Worm (Caenorhabditis elegans) whole organism, L4 larva: ENCODE measurements around the gene frpr-5.

Source experiments
- F10B5.3 ChIP-seq: sonication (generic microtip); optimal IDR thresholded peaks from 2 replicates; lab custom pipeline; 2016; ENCODE audit warnings: mild to moderate bottlenecking, missing genetic modification characterization, missing compliant biosample characterization
- F26F4.8 ChIP-seq: fragments of 200-800 bp; sonication (Bioruptor generic); conservative IDR thresholded peaks from 2 replicates; pipeline ENCODE4 v1.3.6; 2022; ENCODE audit warnings: missing genetic modification characterization, missing compliant biosample characterization
- F44E2.7 ChIP-seq: fragments of 200-800 bp; sonication (Bioruptor generic); IDR thresholded peaks from 2 replicates; pipeline ENCODE4 v2.1.2; 2022; ENCODE audit warnings: missing genetic modification characterization, missing compliant biosample characterization
- F49E8.2 ChIP-seq: sonication (generic microtip); optimal IDR thresholded peaks from 2 replicates; lab custom pipeline; 2016; ENCODE audit warnings: missing compliant biosample characterization, mild to moderate bottlenecking, missing genetic modification characterization, borderline replicate concordance
- R02D3.7 ChIP-seq: fragments of 150-350 bp; sonication (generic microtip); optimal IDR thresholded peaks from 3 replicates; lab custom pipeline; 2014; ENCODE audit warnings: missing biosample characterization, missing genetic modification characterization
- Y5F2A.4 ChIP-seq: fragments of 200-800 bp; sonication (Bioruptor generic); optimal IDR thresholded peaks from 2 replicates; lab custom pipeline; 2018; ENCODE audit warnings: mild to moderate bottlenecking, missing genetic modification characterization, missing compliant biosample characterization
- Y75B8A.6 ChIP-seq: fragments of 200-800 bp; sonication (Bioruptor generic); IDR thresholded peaks from 2 replicates; pipeline ENCODE4 v1.3.6; 2022; ENCODE audit warnings: missing genetic modification reagents, missing genetic modification characterization, missing compliant biosample characterization
- ZK337.2 ChIP-seq: fragments of 200-800 bp; sonication (Bioruptor generic); IDR thresholded peaks from 2 replicates; pipeline ENCODE4 v1.3.6; 2022; ENCODE audit warnings: missing genetic modification reagents, missing genetic modification characterization, missing compliant biosample characterization
- ama-1 ChIP-seq: fragments of 150-350 bp; optimal IDR thresholded peaks from 2 replicates; lab custom pipeline; 2014; ENCODE audit warnings: inconsistent platforms, mixed read lengths
- arid-1 ChIP-seq: fragments of 200-800 bp; sonication (Bioruptor generic); conservative IDR thresholded peaks from 2 replicates; pipeline ENCODE4 v1.3.6; 2022; ENCODE audit warnings: missing genetic modification reagents, missing genetic modification characterization, missing compliant biosample characterization
- attf-4 ChIP-seq: sonication (generic microtip); optimal IDR thresholded peaks from 3 replicates; lab custom pipeline; 2017; ENCODE audit warnings: missing biosample characterization, missing genetic modification characterization
- ceh-44 ChIP-seq: fragments of 200-800 bp; sonication (Bioruptor generic); IDR thresholded peaks from 2 replicates; pipeline ENCODE4 v1.3.6; 2022; ENCODE audit warnings: missing genetic modification reagents, missing genetic modification characterization, missing compliant biosample characterization
- ceh-62 ChIP-seq: sonication (generic microtip); optimal IDR thresholded peaks from 2 replicates; lab custom pipeline; 2017; ENCODE audit warnings: missing biosample characterization, missing genetic modification characterization
- ceh-82 ChIP-seq: sonication (generic microtip); optimal IDR thresholded peaks from 2 replicates; lab custom pipeline; 2017; ENCODE audit warnings: missing biosample characterization, missing genetic modification characterization
- ces-1 ChIP-seq: fragments of 150-350 bp; sonication (generic microtip); optimal IDR thresholded peaks from 4 replicates; lab custom pipeline; 2014; ENCODE audit warnings: missing biosample characterization, missing genetic modification reagents, missing genetic modification characterization
- ctbp-1 ChIP-seq: fragments of 200-800 bp; sonication (Bioruptor generic); IDR thresholded peaks from 2 replicates; pipeline ENCODE4 v1.3.6; 2022; ENCODE audit warnings: missing genetic modification reagents, missing genetic modification characterization, missing compliant biosample characterization
- daf-16 ChIP-seq, 3 experiments: sonication (generic microtip); optimal IDR thresholded peaks; 2 replicates each; lab custom pipeline; 2016 to 2017; ENCODE audit warnings: missing genetic modification characterization in 3 of 3, missing genetic modification reagents in 3 of 3, mild to moderate bottlenecking in 2 of 3, missing compliant biosample characterization in 2 of 3, missing biosample characterization in 1 of 3, moderate library complexity in 1 of 3
- daf-19 ChIP-seq: fragments of 200-800 bp; sonication (Bioruptor generic); conservative IDR thresholded peaks from 2 replicates; pipeline ENCODE4 v1.3.6; 2022; ENCODE audit warnings: missing genetic modification characterization, missing compliant biosample characterization
- daf-8 ChIP-seq: fragments of 200-800 bp; sonication (Bioruptor generic); IDR thresholded peaks from 2 replicates; pipeline ENCODE4 v1.3.6; 2022; ENCODE audit warnings: missing genetic modification characterization, missing compliant biosample characterization
- dmd-6 ChIP-seq: fragments of 200-800 bp; sonication (Bioruptor generic); IDR thresholded peaks from 2 replicates; pipeline ENCODE4 v1.3.6; 2022; ENCODE audit warnings: missing genetic modification reagents, missing genetic modification characterization, missing compliant biosample characterization
- dmd-9 ChIP-seq: fragments of 200-800 bp; sonication (Bioruptor generic); IDR thresholded peaks from 2 replicates; pipeline ENCODE4 v1.3.6; 2022; ENCODE audit warnings: missing genetic modification reagents, missing genetic modification characterization, missing compliant biosample characterization
- duxl-1 ChIP-seq: sonication (generic microtip); optimal IDR thresholded peaks from 2 replicates; lab custom pipeline; 2016; ENCODE audit warnings: mild to moderate bottlenecking, missing genetic modification characterization, moderate library complexity, missing compliant biosample characterization; ENCODE audit not compliant: poor library complexity
- dve-1 ChIP-seq: sonication (generic microtip); optimal IDR thresholded peaks from 2 replicates; lab custom pipeline; 2017; ENCODE audit warnings: antibody characterized with exemption, mild to moderate bottlenecking, missing genetic modification characterization, missing compliant biosample characterization; ENCODE audit not compliant: insufficient read depth
- hif-1 ChIP-seq, 2 experiments: sonication (generic microtip); optimal IDR thresholded peaks; 2 replicates each; lab custom pipeline; 2016 to 2017; ENCODE audit warnings: missing compliant biosample characterization in 2 of 2, missing genetic modification characterization in 2 of 2, missing genetic modification reagents in 2 of 2, missing genotype in 2 of 2, mild to moderate bottlenecking in 1 of 2
- jun-1 ChIP-seq: fragments of 150-350 bp; optimal IDR thresholded peaks from 2 replicates; lab custom pipeline; 2014; ENCODE audit warnings: missing biosample characterization, missing genetic modification reagents, missing genetic modification characterization
- lin-1 ChIP-seq: fragments of 200-800 bp; sonication (Bioruptor generic); IDR thresholded peaks from 2 replicates; pipeline ENCODE4 v1.3.6; 2022; ENCODE audit warnings: missing genetic modification reagents, missing genetic modification characterization, missing compliant biosample characterization
- lin-29 ChIP-seq: fragments of 200-800 bp; sonication (Bioruptor generic); IDR thresholded peaks from 2 replicates; pipeline ENCODE4 v1.3.6; 2022; ENCODE audit warnings: missing genetic modification reagents, missing genetic modification characterization, missing compliant biosample characterization
- lin-39 ChIP-seq: fragments of 150-350 bp; optimal IDR thresholded peaks from 2 replicates; lab custom pipeline; 2014; ENCODE audit warnings: missing biosample characterization, missing genetic modification reagents, missing genetic modification characterization
- lir-3 ChIP-seq: sonication (generic microtip); optimal IDR thresholded peaks from 2 replicates; lab custom pipeline; 2016; ENCODE audit warnings: mild to moderate bottlenecking, missing genetic modification characterization, missing compliant biosample characterization
- madf-5 ChIP-seq, 2 experiments: fragments of 200-800 bp; sonication (Bioruptor generic); IDR thresholded peaks; 2 replicates each; pipeline ENCODE4 v1.3.6; 2022; ENCODE audit warnings: missing compliant biosample characterization in 2 of 2, missing genetic modification characterization in 2 of 2
- nhr-10 ChIP-seq: fragments of 150-350 bp; optimal IDR thresholded peaks from 2 replicates; lab custom pipeline; 2014; ENCODE audit warnings: missing biosample characterization, missing genetic modification characterization
- nhr-25 ChIP-seq: sonication (generic microtip); optimal IDR thresholded peaks from 2 replicates; lab custom pipeline; 2017; ENCODE audit warnings: missing genetic modification characterization, mild to moderate bottlenecking, missing compliant biosample characterization, antibody characterized with exemption, moderate library complexity, borderline replicate concordance; ENCODE audit not compliant: insufficient read depth
- nhr-28 ChIP-seq: fragments of 150-350 bp; optimal IDR thresholded peaks from 2 replicates; lab custom pipeline; 2014; ENCODE audit warnings: missing biosample characterization, missing genetic modification characterization
- nhr-41 ChIP-seq: fragments of 200-800 bp; sonication (Bioruptor generic); IDR thresholded peaks from 2 replicates; pipeline ENCODE4 v1.3.6; 2022; ENCODE audit warnings: missing genetic modification reagents, missing genetic modification characterization, missing compliant biosample characterization
- nhr-42 ChIP-seq: fragments of 200-800 bp; sonication (Bioruptor generic); IDR thresholded peaks from 2 replicates; pipeline ENCODE4 v1.3.6; 2022; ENCODE audit warnings: missing genetic modification characterization, missing compliant biosample characterization
- nhr-76 ChIP-seq: fragments of 150-350 bp; optimal IDR thresholded peaks from 2 replicates; lab custom pipeline; 2014; ENCODE audit warnings: missing biosample characterization, missing genetic modification characterization
- pha-4 ChIP-seq, 2 experiments: fragments of 150-350 bp in 1 of 2; fragments of 200-800 bp in 1 of 2; sonication (Bioruptor generic) in 1 of 2; IDR thresholded peaks in 1 of 2; optimal IDR thresholded peaks in 1 of 2; 2 replicates each; pipeline versions ENCODE4 v1.3.6 to Lab custom; 2014 to 2022; ENCODE audit warnings: missing genetic modification characterization in 2 of 2, missing genetic modification reagents in 2 of 2, missing biosample characterization in 1 of 2, missing compliant biosample characterization in 1 of 2
- php-3 ChIP-seq: fragments of 200-800 bp; sonication (Bioruptor generic); IDR thresholded peaks from 2 replicates; pipeline ENCODE4 v1.3.6; 2022; ENCODE audit warnings: missing genetic modification reagents, missing genetic modification characterization, missing compliant biosample characterization
- pqm-1 ChIP-seq: sonication (generic microtip); optimal IDR thresholded peaks from 2 replicates; lab custom pipeline; 2017; ENCODE audit warnings: missing biosample characterization, missing genetic modification characterization
- sdz-12 ChIP-seq: fragments of 200-800 bp; sonication (Bioruptor generic); optimal IDR thresholded peaks from 2 replicates; lab custom pipeline; 2018; ENCODE audit warnings: mild to moderate bottlenecking, missing genetic modification characterization, missing compliant biosample characterization
- spr-1 ChIP-seq: sonication (generic microtip); optimal IDR thresholded peaks from 2 replicates; lab custom pipeline; 2016; ENCODE audit warnings: mild to moderate bottlenecking, missing genetic modification characterization, missing compliant biosample characterization
- spr-3 ChIP-seq: fragments of 200-800 bp; sonication (Bioruptor generic); optimal IDR thresholded peaks from 2 replicates; lab custom pipeline; 2018; ENCODE audit warnings: mild to moderate bottlenecking, missing genetic modification characterization, missing compliant biosample characterization
- unc-130 ChIP-seq: sonication (generic microtip); optimal IDR thresholded peaks from 2 replicates; lab custom pipeline; 2016; ENCODE audit warnings: missing genetic modification reagents, missing genetic modification characterization, missing compliant biosample characterization
- unc-39 ChIP-seq: sonication (generic microtip); optimal IDR thresholded peaks from 2 replicates; lab custom pipeline; 2017; ENCODE audit warnings: missing biosample characterization, missing genetic modification characterization
- unc-62 ChIP-seq, 3 experiments: fragments of 150-350 bp in 1 of 3; sonication (generic microtip); optimal IDR thresholded peaks in 2 of 3; peaks in 1 of 3; 1 replicate in 1 of 3; 2 replicates in 2 of 3; lab custom pipeline; 2014 to 2017; ENCODE audit warnings: missing biosample characterization in 3 of 3, missing genetic modification characterization in 3 of 3, missing genetic modification reagents in 3 of 3, missing genotype in 1 of 3
- vab-7 ChIP-seq: fragments of 200-800 bp; sonication (Bioruptor generic); IDR thresholded peaks from 2 replicates; pipeline ENCODE4 v1.3.6; 2022; ENCODE audit warnings: missing genetic modification reagents, missing genetic modification characterization, missing compliant biosample characterization
- zfp-2 ChIP-seq: sonication (generic microtip); optimal IDR thresholded peaks from 2 replicates; lab custom pipeline; 2016; ENCODE audit warnings: mild to moderate bottlenecking, missing genetic modification characterization, missing compliant biosample characterization
- zfp-3 ChIP-seq: fragments of 200-800 bp; sonication (Bioruptor generic); conservative IDR thresholded peaks from 2 replicates; pipeline ENCODE4 v1.3.6; 2022; ENCODE audit warnings: missing genetic modification reagents, missing genetic modification characterization, missing compliant biosample characterization
- zip-2 ChIP-seq: fragments of 150-350 bp; optimal IDR thresholded peaks from 2 replicates; lab custom pipeline; 2014; ENCODE audit warnings: missing biosample characterization, missing genetic modification characterization

frpr-5 gene

ce11 chrV:13556746-13557145, 20.8 kb upstream of the frpr-5 start, which contains the start of gene cav-2 (continued):
- TF ChIP-seq ces-1 (GFP tag; lab: Kevin White, UChicago) (no peak), duxl-1 (peak; percentile 44), ceh-82 (tag; lab: Kevin White, UChicago) (no peak), F44E2.7 (GFP tag; lab: Robert Waterston, UW) (no peak), hif-1 (tag; optimal IDR thresholded peaks at IDR 0.05; lab: Kevin White, UChicago) (peak in 1 of 2 experiments; percentile 89), nhr-25 (peak; percentile 28), attf-4 (no peak), unc-62 (GFP tag; optimal IDR thresholded peaks at IDR 0.05 in 1 of 2; lab: Kevin White, UChicago) (no peak), unc-62 (tag; optimal IDR thresholded peaks at IDR 0.05; lab: Kevin White, UChicago) (no peak), zfp-3 (peak; percentile 61; the same call in 1 of the 2 replicates), zip-2 (tag; lab: Kevin White, UChicago) (no peak), lin-29 (GFP tag; lab: Robert Waterston, UW) (no peak), unc-39 (no peak), arid-1 (no peak), dmd-6 (GFP tag; lab: Robert Waterston, UW) (peak; percentile 86), nhr-28 (peak; percentile 79), vab-7 (GFP tag; lab: Robert Waterston, UW) (no peak), nhr-10 (tag; lab: Kevin White, UChicago) (no peak), F10B5.3 (tag; lab: Kevin White, UChicago) (no peak), pqm-1 (peak; percentile 94), nhr-41 (peak; percentile 11; the same call in 1 of the 2 replicates), nhr-76 (tag; lab: Kevin White, UChicago) (no peak), F26F4.8 (GFP tag; lab: Robert Waterston, UW) (no peak), dve-1 (tag; lab: Kevin White, UChicago) (peak; percentile 79), sdz-12 (no peak), madf-5 (GFP tag; IDR thresholded peaks at IDR 0.05; lab: Robert Waterston, UW) (peak in 1 of 2 experiments; percentile 8; a peak in 1 of 4 replicates), ama-1 (lab: Kevin White, UChicago) (no peak), php-3 (GFP tag; lab: Robert Waterston, UW) (no peak), spr-1 (no peak), F49E8.2 (tag; lab: Kevin White, UChicago) (no peak), Y5F2A.4 (GFP tag; lab: Kevin White, UChicago) (no peak), ctbp-1 (GFP tag; lab: Robert Waterston, UW) (no peak), spr-3 (GFP tag; lab: Kevin White, UChicago) (peak; percentile 54), ceh-62 (tag; lab: Kevin White, UChicago) (no peak), ceh-44 (GFP tag; lab: Robert Waterston, UW) (0 out of 2 replicates have a peak, but pooled peaks have one; percentile 46), lir-3 (tag; lab: Kevin White, UChicago) (no peak), daf-19 (GFP tag; lab: Robert Waterston, UW) (no peak), nhr-42 (no peak), daf-8 (GFP tag; lab: Robert Waterston, UW) (no peak), zfp-2 (tag; lab: Kevin White, UChicago) (no peak), dmd-9 (GFP tag; lab: Robert Waterston, UW) (peak; percentile 86; the same call in 1 of the 2 replicates), unc-130 (peak; percentile 97), lin-1 (GFP tag; lab: Robert Waterston, UW) (peak; percentile 81), jun-1 (no peak), R02D3.7 (tag; lab: Kevin White, UChicago) (no peak), pha-4 (GFP tag; IDR thresholded peaks at IDR 0.05; lab: Robert Waterston, UW) (peak; percentile 70), pha-4 (tag; optimal IDR thresholded peaks at IDR 0.05; lab: Kevin White, UChicago) (peak; percentile 40), ZK337.2 (GFP tag; lab: Robert Waterston, UW) (peak; percentile 87), daf-16 (GFP tag; optimal IDR thresholded peaks at IDR 0.05; lab: Kevin White, UChicago) (peak in 1 of 2 experiments; percentile 65), daf-16 (tag; optimal IDR thresholded peaks at IDR 0.05; lab: Kevin White, UChicago) (peak; percentile 100), lin-39 (tag; lab: Kevin White, UChicago) (no peak), Y75B8A.6 (GFP tag; lab: Robert Waterston, UW) (no peak)
